Worm (Caenorhabditis elegans) whole organism, young adult: Measurements from ENCODE around the gene adah-1.

Experiments used
- B0035.1 ChIP-seq: sonication (generic microtip); optimal IDR thresholded peaks from 2 replicates; lab custom pipeline; 2016; ENCODE audit warnings: missing genetic modification characterization, mild to moderate bottlenecking, missing compliant biosample characterization, missing genotype, missing genetic modification reagents
- B0336.3 ChIP-seq: fragments of 200-800 bp; sonication (Bioruptor generic); IDR thresholded peaks from 2 replicates; pipeline ENCODE4 v1.3.6; 2022; ENCODE audit warnings: missing genetic modification characterization, missing compliant biosample characterization
- C06A6.2 ChIP-seq: fragments of 200-800 bp; sonication (Bioruptor generic); conservative IDR thresholded peaks from 2 replicates; pipeline ENCODE4 v1.3.6; 2022; ENCODE audit warnings: missing genetic modification characterization, missing compliant biosample characterization
- F10E7.11 ChIP-seq: sonication (generic microtip); optimal IDR thresholded peaks from 2 replicates; lab custom pipeline; 2017; ENCODE audit warnings: mild to moderate bottlenecking, missing genetic modification characterization, moderate library complexity, missing compliant biosample characterization
- F23B12.7 ChIP-seq: sonication (generic microtip); optimal IDR thresholded peaks from 2 replicates; lab custom pipeline; 2017; ENCODE audit warnings: missing genetic modification characterization, mild to moderate bottlenecking, missing compliant biosample characterization, antibody characterized with exemption, moderate library complexity; ENCODE audit not compliant: insufficient read depth
- F37B4.10 ChIP-seq: fragments of 200-800 bp; sonication (Bioruptor generic); IDR thresholded peaks from 2 replicates; pipeline ENCODE4 v1.3.6; 2022; ENCODE audit warnings: missing genetic modification characterization, missing compliant biosample characterization
- F52B5.7 ChIP-seq: sonication (generic microtip); optimal IDR thresholded peaks from 2 replicates; lab custom pipeline; 2016; ENCODE audit warnings: mild to moderate bottlenecking, missing genetic modification characterization, missing compliant biosample characterization
- F57C9.4 ChIP-seq: sonication (generic microtip); optimal IDR thresholded peaks from 2 replicates; lab custom pipeline; 2017; ENCODE audit warnings: mild to moderate bottlenecking, missing genetic modification characterization, missing compliant biosample characterization
- K12H6.12 ChIP-seq: fragments of 200-800 bp; sonication (Bioruptor generic); optimal IDR thresholded peaks from 2 replicates; lab custom pipeline; 2018; ENCODE audit warnings: mild to moderate bottlenecking, missing genetic modification characterization, missing compliant biosample characterization
- T26A5.8 ChIP-seq: sonication (generic microtip); optimal IDR thresholded peaks from 2 replicates; lab custom pipeline; 2016; ENCODE audit warnings: missing genetic modification characterization, missing compliant biosample characterization
- Y56A3A.18 ChIP-seq: fragments of 200-800 bp; sonication (Bioruptor generic); IDR thresholded peaks from 2 replicates; pipeline ENCODE4 v1.3.6; 2022; ENCODE audit warnings: missing genetic modification reagents, missing genetic modification characterization, missing compliant biosample characterization
- ZK185.1 ChIP-seq: sonication (generic microtip); optimal IDR thresholded peaks from 2 replicates; lab custom pipeline; 2016; ENCODE audit warnings: mild to moderate bottlenecking, missing genetic modification characterization, missing compliant biosample characterization; ENCODE audit not compliant: poor library complexity, severe bottlenecking
- akir-1 ChIP-seq: fragments of 200-800 bp; sonication (Bioruptor generic); optimal IDR thresholded peaks from 2 replicates; lab custom pipeline; 2018; ENCODE audit warnings: mild to moderate bottlenecking, missing genetic modification characterization, moderate library complexity, missing compliant biosample characterization
- ama-1 ChIP-seq, 3 experiments: fragments of 150-350 bp in 1 of 3; sonication (generic microtip) in 2 of 3; optimal IDR thresholded peaks; 2 replicates each; lab custom pipeline; 2014 to 2018; ENCODE audit warnings: missing biosample characterization in 2 of 3, missing genetic modification characterization in 2 of 3, missing genetic modification reagents in 2 of 3
- aptf-3 ChIP-seq: fragments of 200-800 bp; sonication (Bioruptor generic); IDR thresholded peaks from 2 replicates; pipeline ENCODE4 v1.3.6; 2022; ENCODE audit warnings: missing genetic modification characterization, missing compliant biosample characterization
- athp-1 ChIP-seq: sonication (generic microtip); optimal IDR thresholded peaks from 2 replicates; lab custom pipeline; 2017; ENCODE audit warnings: mild to moderate bottlenecking, missing genetic modification characterization, missing compliant biosample characterization
- attf-3 ChIP-seq: fragments of 200-800 bp; sonication (Bioruptor generic); conservative IDR thresholded peaks from 2 replicates; pipeline ENCODE4 v1.3.6; 2022; ENCODE audit warnings: missing genetic modification reagents, missing genetic modification characterization, missing compliant biosample characterization
- attf-5 ChIP-seq: fragments of 200-800 bp; sonication (Bioruptor generic); optimal IDR thresholded peaks from 2 replicates; lab custom pipeline; 2018; ENCODE audit warnings: mild to moderate bottlenecking, missing genetic modification characterization, missing compliant biosample characterization
- cebp-2 ChIP-seq: fragments of 200-800 bp; sonication (Bioruptor generic); IDR thresholded peaks from 2 replicates; pipeline ENCODE4 v1.3.6; 2022; ENCODE audit warnings: missing genetic modification characterization, missing compliant biosample characterization
- ceh-27 ChIP-seq: fragments of 200-800 bp; sonication (Bioruptor generic); optimal IDR thresholded peaks from 2 replicates; lab custom pipeline; 2018; ENCODE audit warnings: mild to moderate bottlenecking, missing genetic modification characterization, moderate library complexity, missing compliant biosample characterization
- chd-7 ChIP-seq: sonication (generic microtip); optimal IDR thresholded peaks from 2 replicates; lab custom pipeline; 2016; ENCODE audit warnings: mild to moderate bottlenecking, missing genetic modification characterization, moderate library complexity, missing compliant biosample characterization
- die-1 ChIP-seq: sonication (generic microtip); optimal IDR thresholded peaks from 2 replicates; lab custom pipeline; 2016; ENCODE audit warnings: missing genotype, mild to moderate bottlenecking, missing genetic modification characterization, missing compliant biosample characterization
- dpff-1 ChIP-seq: sonication (generic microtip); optimal IDR thresholded peaks from 2 replicates; lab custom pipeline; 2017; ENCODE audit warnings: mild to moderate bottlenecking, missing genetic modification characterization, missing compliant biosample characterization
- egrh-3 ChIP-seq: fragments of 200-800 bp; sonication (Bioruptor generic); IDR thresholded peaks from 2 replicates; pipeline ENCODE4 v1.3.6; 2022; ENCODE audit warnings: missing genetic modification reagents, missing genetic modification characterization, missing compliant biosample characterization
- ekl-4 ChIP-seq: fragments of 200-800 bp; sonication (Bioruptor generic); IDR thresholded peaks from 2 replicates; pipeline ENCODE4 v1.3.6; 2022; ENCODE audit warnings: missing genetic modification reagents, missing genetic modification characterization, missing compliant biosample characterization
- hmg-20 ChIP-seq: fragments of 200-800 bp; sonication (Bioruptor generic); IDR thresholded peaks from 2 replicates; pipeline ENCODE4 v1.3.6; 2022; ENCODE audit warnings: missing genetic modification reagents, missing genetic modification characterization, missing compliant biosample characterization
- hrde-1 ChIP-seq: sonication (generic microtip); optimal IDR thresholded peaks from 2 replicates; lab custom pipeline; 2016; ENCODE audit warnings: missing genetic modification characterization, mild to moderate bottlenecking, missing compliant biosample characterization, moderate library complexity, missing genotype, missing genetic modification reagents, borderline replicate concordance
- let-526 ChIP-seq: fragments of 200-800 bp; sonication (Bioruptor generic); IDR thresholded peaks from 2 replicates; pipeline ENCODE4 v1.3.6; 2022; ENCODE audit warnings: missing genetic modification reagents, missing genetic modification characterization, missing compliant biosample characterization
- lin-35 ChIP-seq, 3 experiments: fragments of 150-350 bp in 2 of 3; sonication (generic microtip) in 1 of 3; optimal IDR thresholded peaks; 2 replicates each; lab custom pipeline; 2014 to 2018; ENCODE audit warnings: missing biosample characterization in 3 of 3, missing genetic modification characterization in 3 of 3, missing genetic modification reagents in 3 of 3
- madf-10 ChIP-seq: sonication (generic microtip); optimal IDR thresholded peaks from 2 replicates; lab custom pipeline; 2016; ENCODE audit warnings: mild to moderate bottlenecking, missing genetic modification characterization, missing compliant biosample characterization
- madf-3 ChIP-seq: fragments of 200-800 bp; sonication (Bioruptor generic); IDR thresholded peaks from 2 replicates; pipeline ENCODE4 v1.3.6; 2022; ENCODE audit warnings: missing genetic modification reagents, missing genetic modification characterization, missing compliant biosample characterization
- nfyb-1 ChIP-seq: fragments of 200-800 bp; sonication (Bioruptor generic); IDR thresholded peaks from 2 replicates; pipeline ENCODE4 v1.3.6; 2022; ENCODE audit warnings: missing genetic modification reagents, missing genetic modification characterization, missing compliant biosample characterization
- nhr-27 ChIP-seq: fragments of 200-800 bp; sonication (Bioruptor generic); optimal IDR thresholded peaks from 2 replicates; lab custom pipeline; 2018; ENCODE audit warnings: mild to moderate bottlenecking, missing genetic modification characterization, moderate library complexity, missing compliant biosample characterization
- nhr-80 ChIP-seq: sonication (generic microtip); optimal IDR thresholded peaks from 2 replicates; lab custom pipeline; 2016; ENCODE audit warnings: missing genetic modification characterization, missing compliant biosample characterization
- nhr-90 ChIP-seq: sonication (generic microtip); optimal IDR thresholded peaks from 2 replicates; lab custom pipeline; 2016; ENCODE audit warnings: missing genotype, mild to moderate bottlenecking, missing genetic modification characterization, missing compliant biosample characterization
- rcor-1 ChIP-seq: fragments of 200-800 bp; sonication (Bioruptor generic); IDR thresholded peaks from 2 replicates; pipeline ENCODE4 v1.3.6; 2022; ENCODE audit warnings: missing genetic modification reagents, missing genetic modification characterization, missing compliant biosample characterization
- snpc-1.3 ChIP-seq: sonication (generic microtip); optimal IDR thresholded peaks from 2 replicates; lab custom pipeline; 2017; ENCODE audit warnings: missing genetic modification characterization, mild to moderate bottlenecking, missing compliant biosample characterization, antibody characterized with exemption, moderate library complexity, missing genotype, missing genetic modification reagents; ENCODE audit not compliant: insufficient read depth
- tbx-9 ChIP-seq: sonication (generic microtip); optimal IDR thresholded peaks from 2 replicates; lab custom pipeline; 2016; ENCODE audit warnings: borderline replicate concordance, missing genetic modification characterization, inconsistent platforms, missing compliant biosample characterization
- unc-130 ChIP-seq: sonication (generic microtip); optimal IDR thresholded peaks from 2 replicates; lab custom pipeline; 2016; ENCODE audit warnings: missing genetic modification reagents, missing genetic modification characterization, missing compliant biosample characterization
- unc-62 ChIP-seq: fragments of 150-350 bp; optimal IDR thresholded peaks from 2 replicates; lab custom pipeline; 2014; ENCODE audit warnings: missing biosample characterization, missing genetic modification reagents, missing genetic modification characterization
- xnd-1 ChIP-seq: sonication (generic microtip); optimal IDR thresholded peaks from 2 replicates; lab custom pipeline; 2016; ENCODE audit warnings: missing genotype, missing genetic modification reagents, missing genetic modification characterization, missing compliant biosample characterization
- zim-3 ChIP-seq: sonication (generic microtip); optimal IDR thresholded peaks from 2 replicates; lab custom pipeline; 2017; ENCODE audit warnings: mild to moderate bottlenecking, missing genetic modification characterization, moderate library complexity, missing compliant biosample characterization
- ztf-25 ChIP-seq: fragments of 200-800 bp; sonication (Bioruptor generic); IDR thresholded peaks from 2 replicates; pipeline ENCODE4 v1.3.6; 2022; ENCODE audit warnings: missing genetic modification reagents, missing genetic modification characterization, missing compliant biosample characterization
- ztf-6 ChIP-seq: fragments of 200-800 bp; sonication (Bioruptor generic); IDR thresholded peaks from 2 replicates; pipeline ENCODE4 v1.3.6; 2022; ENCODE audit warnings: missing genetic modification reagents, missing genetic modification characterization, missing compliant biosample characterization

adah-1 gene

ce11 chrIV:7049672-7050206 is 25.7 kb downstream of the adah-1 start, which contains the start of gene nhr-105 (continued):
- TF ChIP-seq hmg-20 (GFP tag; lab: Robert Waterston, UW) (no peak), egrh-3 (no peak), lin-35 (GFP tag; optimal IDR thresholded peaks at IDR 0.05; lab: Kevin White, UChicago) (peak in 1 of 3 experiments; percentile 27), die-1 (tag; lab: Kevin White, UChicago) (no peak), xnd-1 (tag; lab: Kevin White, UChicago) (no peak), chd-7 (tag; lab: Kevin White, UChicago) (peak; percentile 37), hrde-1 (tag; lab: Kevin White, UChicago) (no peak), nhr-90 (tag; lab: Kevin White, UChicago) (peak; percentile 39), rcor-1 (no peak), ztf-25 (no peak), T26A5.8 (tag; lab: Kevin White, UChicago) (no peak), F23B12.7 (tag; lab: Kevin White, UChicago) (no peak), nhr-27 (no peak), Y56A3A.18 (no peak), let-526 (GFP tag; lab: Robert Waterston, UW) (no peak), unc-130 (GFP tag; lab: Kevin White, UChicago) (no peak), ama-1 (optimal IDR thresholded peaks at IDR 0.05; lab: Kevin White, UChicago) (peak; percentile 36), ama-1 (GFP tag; optimal IDR thresholded peaks at IDR 0.05; lab: Kevin White, UChicago) (no peak)

DNA sequence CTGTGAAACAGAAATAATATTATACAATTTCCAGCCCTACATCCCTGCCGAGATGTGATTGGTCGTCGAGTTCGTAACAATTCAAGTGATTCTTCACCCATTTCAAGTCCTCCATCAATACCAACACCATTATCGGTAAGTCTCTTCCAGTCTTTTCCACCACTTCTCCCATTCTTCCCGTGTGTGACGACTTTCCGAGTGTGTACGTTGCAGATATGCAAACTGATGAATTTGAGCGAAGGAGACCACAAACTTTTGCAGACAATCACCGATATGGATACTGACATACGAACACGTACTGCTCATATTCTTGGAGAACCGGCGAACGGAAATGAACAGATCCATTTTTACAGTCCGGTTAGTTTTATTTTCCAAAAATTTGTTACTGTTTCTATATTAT is 27.5 kb downstream of the adah-1 start:
- TF ChIP-seq F37B4.10, result no peak
- TF ChIP-seq F57C9.4 (tag; lab: Kevin White, UChicago), result peak; percentile 27
- no peak for TF ChIP-seq dpff-1 (tag; lab: Kevin White, UChicago)
- no peak for TF ChIP-seq cebp-2 (GFP tag; lab: Robert Waterston, UW)
- no peak for TF ChIP-seq K12H6.12 (tag; lab: Kevin White, UChicago)
- no peak for TF ChIP-seq akir-1 (GFP tag; lab: Kevin White, UChicago)
- no peak for TF ChIP-seq B0336.3 (GFP tag; lab: Robert Waterston, UW)
- TF ChIP-seq C06A6.2, result no peak
- TF ChIP-seq attf-5 (GFP tag; lab: Kevin White, UChicago), result no peak
- no peak for TF ChIP-seq ekl-4 (GFP tag; lab: Robert Waterston, UW)
- TF ChIP-seq F10E7.11, result no peak
- TF ChIP-seq attf-3, result no peak
- peak; percentile 63 for TF ChIP-seq ama-1 (optimal IDR thresholded peaks at IDR 0.05; lab: Kevin White, UChicago)
- no peak for TF ChIP-seq ama-1 (GFP tag; optimal IDR thresholded peaks at IDR 0.05; lab: Kevin White, UChicago)
- peak; percentile 26 for TF ChIP-seq zim-3 (tag; lab: Kevin White, UChicago)
- TF ChIP-seq nfyb-1, result no peak

DNA sequence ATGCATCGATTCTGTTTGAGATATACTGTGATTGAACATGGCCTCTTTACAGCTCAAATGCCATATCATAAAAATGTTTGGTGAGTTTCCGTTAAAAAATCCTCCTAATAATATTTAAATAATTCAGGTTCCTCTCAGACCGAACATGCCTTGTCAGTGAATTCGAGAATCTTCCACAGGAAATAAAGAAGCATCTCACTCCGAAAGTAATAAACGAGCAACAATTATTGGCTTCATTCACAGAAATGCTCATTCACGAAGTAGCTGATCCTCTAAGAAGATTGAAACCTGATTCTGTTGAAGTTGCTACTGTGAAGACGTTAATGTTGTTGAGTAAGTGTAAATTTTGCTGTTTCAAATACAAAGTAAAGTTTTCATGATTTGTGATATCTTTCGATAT is 28.1 kb downstream of the adah-1 start:
- no peak for TF ChIP-seq hrde-1 (tag; lab: Kevin White, UChicago)
- TF ChIP-seq madf-3 (GFP tag; lab: Robert Waterston, UW), result 0 out of 2 replicates have a peak, but pooled peaks have one; percentile 52
- TF ChIP-seq ZK185.1, result peak; percentile 15
- TF ChIP-seq F52B5.7 (tag; lab: Kevin White, UChicago), result no peak
- TF ChIP-seq snpc-1.3 (tag; lab: Kevin White, UChicago), result no peak
- TF ChIP-seq ztf-6 (GFP tag; lab: Robert Waterston, UW), result no peak
- TF ChIP-seq aptf-3 (GFP tag; lab: Robert Waterston, UW), result no peak
- TF ChIP-seq nfyb-1, result 0 out of 2 replicates have a peak, but pooled peaks have one; percentile 7
- TF ChIP-seq tbx-9 (tag; lab: Kevin White, UChicago), result no peak
- no peak for TF ChIP-seq athp-1 (tag; lab: Kevin White, UChicago)
- TF ChIP-seq nhr-80 (tag; lab: Kevin White, UChicago), result no peak
- no peak for TF ChIP-seq F10E7.11
- TF ChIP-seq madf-10 (tag; lab: Kevin White, UChicago), result no peak
- no peak for TF ChIP-seq ceh-27 (GFP tag; lab: Kevin White, UChicago)
- no peak for TF ChIP-seq unc-62 (GFP tag; lab: Kevin White, UChicago)
- no peak for TF ChIP-seq B0035.1 (tag; lab: Kevin White, UChicago)
